Worm (Caenorhabditis elegans) whole organism, mixed stage, embryonic: ENCODE measurements around the gene arrd-17.

ENCODE experiments used
- M03D4.4 ChIP-seq: sonication (generic microtip); optimal IDR thresholded peaks from 2 replicates; lab custom pipeline; 2017; ENCODE audit warnings: mild to moderate bottlenecking, missing genetic modification characterization, missing compliant biosample characterization
- bed-3 ChIP-seq: fragments of 200-800 bp; sonication (Bioruptor generic); optimal IDR thresholded peaks from 3 replicates; lab custom pipeline; 2018; ENCODE audit warnings: mild to moderate bottlenecking, missing genetic modification characterization, moderate library complexity, missing compliant biosample characterization
- blmp-1 ChIP-seq: fragments of 150-350 bp; optimal IDR thresholded peaks from 2 replicates; lab custom pipeline; 2014; ENCODE audit warnings: missing biosample characterization, missing genetic modification characterization
- ceh-43 ChIP-seq: fragments of 200-800 bp; sonication (Bioruptor generic); optimal IDR thresholded peaks from 2 replicates; lab custom pipeline; 2018; ENCODE audit warnings: mild to moderate bottlenecking, missing genetic modification characterization, moderate library complexity, missing compliant biosample characterization
- ceh-83 ChIP-seq: fragments of 200-800 bp; sonication (Bioruptor generic); optimal IDR thresholded peaks from 2 replicates; lab custom pipeline; 2018; ENCODE audit warnings: mild to moderate bottlenecking, missing genetic modification characterization, missing compliant biosample characterization
- ces-1 ChIP-seq: fragments of 150-350 bp; optimal IDR thresholded peaks from 2 replicates; lab custom pipeline; 2014; ENCODE audit warnings: missing biosample characterization, missing genetic modification reagents, missing genetic modification characterization
- elt-1 ChIP-seq: sonication (generic microtip); optimal IDR thresholded peaks from 2 replicates; lab custom pipeline; 2017; ENCODE audit warnings: missing genetic modification characterization, mild to moderate bottlenecking, missing compliant biosample characterization, antibody characterized with exemption, moderate library complexity, borderline replicate concordance; ENCODE audit not compliant: insufficient read depth
- elt-3 ChIP-seq: fragments of 150-350 bp; optimal IDR thresholded peaks from 2 replicates; lab custom pipeline; 2014; ENCODE audit warnings: missing biosample characterization, missing genetic modification characterization
- flh-1 ChIP-seq: fragments of 200-800 bp; sonication (Bioruptor generic); optimal IDR thresholded peaks from 2 replicates; lab custom pipeline; 2018; ENCODE audit warnings: mild to moderate bottlenecking, missing genetic modification characterization, moderate library complexity, missing compliant biosample characterization
- ham-2 ChIP-seq: fragments of 200-800 bp; sonication (Bioruptor generic); optimal IDR thresholded peaks from 2 replicates; lab custom pipeline; 2018; ENCODE audit warnings: mild to moderate bottlenecking, missing genetic modification characterization, missing compliant biosample characterization
- hlh-1 ChIP-seq: fragments of 150-350 bp; optimal IDR thresholded peaks from 2 replicates; lab custom pipeline; 2014; ENCODE audit warnings: missing biosample characterization, missing genetic modification reagents, missing genetic modification characterization
- lin-13 ChIP-seq: fragments of 150-350 bp; optimal IDR thresholded peaks from 2 replicates; lab custom pipeline; 2014; ENCODE audit warnings: missing biosample characterization, missing genetic modification characterization
- lin-32 ChIP-seq: fragments of 200-800 bp; sonication (Bioruptor generic); optimal IDR thresholded peaks from 2 replicates; lab custom pipeline; 2018; ENCODE audit warnings: mild to moderate bottlenecking, missing genetic modification characterization, missing compliant biosample characterization
- lsy-2 ChIP-seq: fragments of 150-350 bp; optimal IDR thresholded peaks from 2 replicates; lab custom pipeline; 2014; ENCODE audit warnings: missing biosample characterization, missing genetic modification characterization
- mab-5 ChIP-seq: fragments of 150-350 bp; optimal IDR thresholded peaks from 2 replicates; lab custom pipeline; 2014; ENCODE audit warnings: missing biosample characterization, missing genetic modification characterization
- mep-1 ChIP-seq: fragments of 150-350 bp; optimal IDR thresholded peaks from 2 replicates; lab custom pipeline; 2017; ENCODE audit warnings: missing biosample characterization, missing genetic modification reagents, missing genetic modification characterization, inconsistent platforms
- mls-2 ChIP-seq: sonication (generic microtip); optimal IDR thresholded peaks from 2 replicates; lab custom pipeline; 2016; ENCODE audit warnings: mild to moderate bottlenecking, missing genetic modification characterization, moderate library complexity, missing compliant biosample characterization
- nhr-12 ChIP-seq: fragments of 150-350 bp; optimal IDR thresholded peaks from 2 replicates; lab custom pipeline; 2014; ENCODE audit warnings: missing biosample characterization, missing genetic modification characterization
- nhr-2 ChIP-seq: fragments of 150-350 bp; optimal IDR thresholded peaks from 2 replicates; lab custom pipeline; 2014; ENCODE audit warnings: missing biosample characterization, missing genetic modification characterization
- nhr-237 ChIP-seq: fragments of 150-350 bp; optimal IDR thresholded peaks from 2 replicates; lab custom pipeline; 2014; ENCODE audit warnings: missing biosample characterization, missing genetic modification characterization
- nhr-28 ChIP-seq: fragments of 150-350 bp; optimal IDR thresholded peaks from 2 replicates; lab custom pipeline; 2014; ENCODE audit warnings: missing biosample characterization, missing genetic modification characterization
- nhr-76 ChIP-seq: sonication (generic microtip); optimal IDR thresholded peaks from 2 replicates; lab custom pipeline; 2017; ENCODE audit warnings: missing biosample characterization, missing genetic modification characterization
- pha-4 ChIP-seq: fragments of 150-350 bp; optimal IDR thresholded peaks from 2 replicates; lab custom pipeline; 2018; ENCODE audit warnings: missing biosample characterization, missing genetic modification reagents, missing genetic modification characterization
- sem-2 ChIP-seq: fragments of 200-800 bp; sonication (Bioruptor generic); optimal IDR thresholded peaks from 2 replicates; lab custom pipeline; 2018; ENCODE audit warnings: mild to moderate bottlenecking, missing genetic modification characterization, missing compliant biosample characterization
- sptf-1 ChIP-seq: sonication (generic microtip); optimal IDR thresholded peaks from 2 replicates; lab custom pipeline; 2017; ENCODE audit warnings: mild to moderate bottlenecking, missing genetic modification characterization, moderate library complexity, missing compliant biosample characterization
- tbx-8 ChIP-seq: fragments of 200-800 bp; sonication (Bioruptor generic); optimal IDR thresholded peaks from 2 replicates; lab custom pipeline; 2018; ENCODE audit warnings: mild to moderate bottlenecking, missing genetic modification characterization, moderate library complexity, missing compliant biosample characterization
- unc-120 ChIP-seq: sonication (generic microtip); optimal IDR thresholded peaks from 2 replicates; lab custom pipeline; 2017; ENCODE audit warnings: missing genetic modification characterization, missing compliant biosample characterization; ENCODE audit not compliant: poor library complexity, severe bottlenecking
- unc-62 ChIP-seq: fragments of 150-350 bp; optimal IDR thresholded peaks from 2 replicates; lab custom pipeline; 2014; ENCODE audit warnings: missing biosample characterization, missing genetic modification reagents, missing genetic modification characterization
- zip-8 ChIP-seq: fragments of 150-350 bp; optimal IDR thresholded peaks from 2 replicates; lab custom pipeline; 2014; ENCODE audit warnings: missing biosample characterization, missing genetic modification characterization

Gene arrd-17

DNA sequence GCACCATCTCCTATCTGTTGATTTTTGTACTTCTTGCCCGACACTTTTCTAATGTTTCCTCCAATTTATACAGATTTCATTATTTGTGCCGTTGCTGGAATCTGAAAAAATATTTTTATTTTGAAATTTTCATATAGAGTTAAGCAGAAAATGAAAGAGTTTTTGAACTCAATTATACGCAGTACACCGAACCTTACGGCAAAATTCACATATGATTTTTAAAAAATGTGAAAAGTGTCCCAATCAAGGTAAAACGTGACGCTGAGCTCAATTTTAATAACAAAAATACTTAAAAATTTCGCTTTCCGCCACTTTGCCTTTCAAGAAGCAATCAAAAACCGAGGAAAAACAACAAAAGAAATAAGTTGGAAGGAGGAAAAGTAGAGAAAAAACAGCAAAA, at the start of gene arrd-17:
arrd-17 (minus strand) TSS at position 101 of the 400 bp plus-strand sequence.
- TF ChIP-seq sptf-1 (tag; lab: Kevin White, UChicago) (no peak), pha-4 (tag; lab: Kevin White, UChicago) (no peak), ham-2 (GFP tag; lab: Kevin White, UChicago) (no peak), sem-2 (no peak), mep-1 (tag; lab: Kevin White, UChicago) (no peak), nhr-76 (tag; lab: Kevin White, UChicago) (no peak), hlh-1 (tag; lab: Kevin White, UChicago) (no peak), blmp-1 (tag; lab: Kevin White, UChicago) (no peak), lin-13 (tag; lab: Kevin White, UChicago) (no peak), bed-3 (GFP tag; lab: Kevin White, UChicago) (no peak), ceh-83 (GFP tag; lab: Kevin White, UChicago) (no peak), unc-62 (GFP tag; lab: Kevin White, UChicago) (no peak)

DNA sequence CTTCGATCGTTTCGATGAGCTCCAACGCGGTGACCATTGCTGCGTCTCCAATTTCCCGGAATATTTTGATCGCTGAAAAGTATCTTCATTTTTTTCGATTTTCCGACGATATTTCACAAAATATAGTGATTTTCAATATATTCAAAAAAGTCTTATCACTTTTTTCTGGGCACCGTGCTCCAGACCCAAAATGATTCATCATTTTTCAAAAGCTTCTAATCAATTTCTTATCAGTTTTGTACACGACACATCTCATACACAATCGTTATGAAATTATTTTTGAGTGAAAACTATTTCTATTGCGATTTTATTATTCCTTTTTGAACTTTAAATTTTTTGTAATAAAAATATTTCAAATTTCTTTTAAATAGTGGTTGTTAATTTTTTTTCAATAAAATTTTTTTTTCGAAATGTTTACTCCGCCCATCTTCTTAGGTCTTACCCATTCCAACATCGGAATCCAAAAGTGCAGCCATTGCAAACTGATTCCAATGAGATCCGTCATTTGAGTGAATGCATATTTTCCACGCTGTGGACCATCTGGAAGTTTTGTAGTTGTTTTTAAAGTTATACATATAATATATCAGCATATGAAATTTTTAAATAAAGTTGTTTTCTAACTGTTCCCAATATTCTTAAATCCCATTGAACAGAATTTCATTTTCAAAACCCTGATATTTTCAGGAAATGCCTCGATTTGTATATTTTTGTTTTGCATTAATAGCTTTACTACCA, 48.3 kb upstream of the arrd-17 start, which contains the start of gene sid-2:
sid-2 (plus strand) TSS at position 685 of the 735 bp plus-strand sequence.
- TF ChIP-seq mls-2 (tag; lab: Kevin White, UChicago) (no peak), nhr-76 (tag; lab: Kevin White, UChicago) (no peak), elt-1 (no peak), unc-120 (tag; lab: Kevin White, UChicago) (no peak), nhr-12 (tag; lab: Kevin White, UChicago) (no peak), ham-2 (GFP tag; lab: Kevin White, UChicago) (no peak), pha-4 (tag; lab: Kevin White, UChicago) (no peak), lin-32 (GFP tag; lab: Kevin White, UChicago) (no peak), ces-1 (GFP tag; lab: Kevin White, UChicago) (no peak), flh-1 (no peak), hlh-1 (tag; lab: Kevin White, UChicago) (no peak), ceh-83 (GFP tag; lab: Kevin White, UChicago) (no peak), zip-8 (no peak), M03D4.4 (tag; lab: Kevin White, UChicago) (no peak), mab-5 (tag; lab: Kevin White, UChicago) (no peak)

DNA sequence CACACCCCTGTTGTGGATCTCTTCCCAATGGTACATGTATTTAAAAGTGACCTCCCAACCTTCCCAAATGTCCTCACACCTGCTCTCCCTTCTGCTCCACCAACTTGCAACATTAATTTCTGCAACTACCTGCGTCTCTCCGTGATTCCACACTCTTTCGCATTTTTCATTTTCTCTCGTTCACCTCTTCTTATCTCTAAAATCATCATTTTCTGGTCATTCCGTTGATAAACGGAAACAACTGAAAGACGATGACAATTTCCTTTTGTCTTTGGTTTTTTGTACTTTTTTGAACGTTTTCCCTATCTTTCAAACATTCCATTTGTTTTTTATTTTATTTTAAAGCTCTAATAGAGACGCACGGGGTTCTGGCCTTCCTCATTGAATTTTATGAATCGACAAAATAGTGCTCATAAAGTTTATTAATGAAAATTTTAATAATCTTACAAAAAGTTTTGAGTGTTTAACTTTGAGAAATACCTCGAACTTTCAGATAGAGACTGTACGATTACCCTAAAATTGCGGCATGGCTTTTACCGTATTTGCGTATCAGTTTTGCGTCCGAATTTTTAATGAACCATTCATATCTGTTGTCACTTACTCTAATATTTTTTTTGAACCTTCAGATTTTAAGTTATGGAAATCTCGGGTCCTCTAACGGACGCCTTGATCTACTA, 42.2 kb upstream of the arrd-17 start, which contains the start of gene aqp-11:
aqp-11 (plus strand) TSS at position 627 of the 677 bp plus-strand sequence.
- TF ChIP-seq mep-1 (tag; lab: Kevin White, UChicago) (no peak), hlh-1 (tag; lab: Kevin White, UChicago) (peak; percentile 31)
- TF ChIP-seq, all 35 proteins: peak for 1

DNA sequence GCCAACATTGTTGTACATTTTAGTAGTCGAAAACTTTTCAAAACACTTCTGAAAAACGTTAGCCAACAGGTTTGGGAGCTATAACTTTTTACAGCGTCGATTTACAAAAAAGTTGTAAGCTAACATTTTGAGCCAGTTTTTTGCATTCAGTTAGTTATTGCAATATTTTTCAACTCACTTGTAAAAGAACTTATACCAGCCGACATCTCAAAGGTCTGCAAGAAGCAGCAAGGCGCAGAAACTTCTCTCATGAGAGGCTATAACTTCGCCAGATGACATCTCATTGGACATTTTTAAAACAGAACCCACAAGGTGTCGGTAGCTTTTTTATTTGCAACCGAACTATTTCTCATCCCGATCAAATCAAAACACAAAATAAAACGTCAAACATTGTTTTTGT, 38.9 kb upstream of the arrd-17 start:
- TF ChIP-seq sptf-1 (tag; lab: Kevin White, UChicago): no peak
- TF ChIP-seq lsy-2 (tag; lab: Kevin White, UChicago): no peak
- TF ChIP-seq nhr-28 (tag; lab: Kevin White, UChicago): no peak
- TF ChIP-seq mab-5 (tag; lab: Kevin White, UChicago): no peak
- no peak for TF ChIP-seq pha-4 (tag; lab: Kevin White, UChicago)
- no peak for TF ChIP-seq elt-3 (tag; lab: Kevin White, UChicago)
- TF ChIP-seq nhr-2 (tag; lab: Kevin White, UChicago): no peak
- no peak for TF ChIP-seq ham-2 (GFP tag; lab: Kevin White, UChicago)
- no peak for TF ChIP-seq ces-1 (GFP tag; lab: Kevin White, UChicago)
- TF ChIP-seq, all 35 proteins: peak for 0

DNA sequence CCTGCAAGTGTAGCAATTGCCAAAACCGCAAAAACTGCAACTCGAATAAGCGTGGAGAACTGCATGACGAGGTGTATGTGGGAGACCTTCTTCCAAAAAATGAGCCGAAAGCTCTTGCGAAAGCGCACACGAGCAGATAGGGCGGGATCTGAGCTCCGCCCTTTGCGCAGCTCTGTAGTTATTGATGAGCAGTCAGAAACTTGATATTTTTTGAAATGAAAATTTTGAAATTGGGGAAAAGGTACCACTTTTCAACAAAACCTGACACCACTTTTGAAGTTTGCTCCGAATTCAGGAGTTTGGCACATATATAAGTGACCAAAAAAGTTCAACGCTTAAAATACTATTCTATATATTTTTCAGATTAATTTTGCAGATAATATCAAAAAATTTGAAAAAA, 37.1 kb upstream of the arrd-17 start, which contains the start of gene flp-15:
flp-15 (minus strand) TSS at position 101 of the 400 bp plus-strand sequence.
- TF ChIP-seq tbx-8 (GFP tag; lab: Kevin White, UChicago): no peak
- no peak for TF ChIP-seq ceh-83 (GFP tag; lab: Kevin White, UChicago)
- no peak for TF ChIP-seq lin-32 (GFP tag; lab: Kevin White, UChicago)
- TF ChIP-seq nhr-12 (tag; lab: Kevin White, UChicago): no peak
- TF ChIP-seq nhr-237 (tag; lab: Kevin White, UChicago): no peak
- no peak for TF ChIP-seq zip-8
- TF ChIP-seq elt-1: no peak
- TF ChIP-seq M03D4.4 (tag; lab: Kevin White, UChicago): no peak
- TF ChIP-seq unc-120 (tag; lab: Kevin White, UChicago): no peak
- TF ChIP-seq ceh-43 (GFP tag; lab: Kevin White, UChicago): no peak
